Fruit fly (Drosophila melanogaster) whole organism, adult: ENCODE measurements around the gene Mlp84B.

Experiments used
- CG11617 ChIP-seq: fragments of 200-800 bp; sonication (Bioruptor generic); optimal IDR thresholded peaks from 2 replicates; lab custom pipeline; 2017; ENCODE audit warnings: mild to moderate bottlenecking, missing biosample characterization, missing genetic modification reagents, missing genetic modification characterization
- CG12768 ChIP-seq: fragments of 200-800 bp; sonication (Bioruptor generic); optimal IDR thresholded peaks from 2 replicates; lab custom pipeline; 2017; ENCODE audit warnings: missing biosample characterization, missing genetic modification characterization, mild to moderate bottlenecking, moderate library complexity, missing genetic modification reagents
- CG14711 ChIP-seq: fragments of 200-800 bp; sonication (Bioruptor generic); optimal IDR thresholded peaks from 2 replicates; lab custom pipeline; 2018; ENCODE audit warnings: missing biosample characterization, mild to moderate bottlenecking, missing genetic modification characterization, moderate library complexity
- CG1620 ChIP-seq: fragments of 200-800 bp; sonication (Bioruptor generic); optimal IDR thresholded peaks from 2 replicates; lab custom pipeline; 2016; ENCODE audit warnings: missing biosample characterization, missing genetic modification characterization
- CG33017 ChIP-seq: fragments of 200-800 bp; sonication (Bioruptor generic); optimal IDR thresholded peaks from 2 replicates; lab custom pipeline; 2018; ENCODE audit warnings: missing biosample characterization, mild to moderate bottlenecking, missing genetic modification characterization, moderate library complexity
- CG5204 ChIP-seq: fragments of 200-800 bp; sonication (Bioruptor generic); optimal IDR thresholded peaks from 2 replicates; lab custom pipeline; 2016; ENCODE audit warnings: missing biosample characterization, missing genetic modification characterization
- CG7045 ChIP-seq: fragments of 200-800 bp; sonication (Bioruptor generic); optimal IDR thresholded peaks from 2 replicates; lab custom pipeline; 2017; ENCODE audit warnings: missing biosample characterization, mild to moderate bottlenecking, missing genetic modification characterization
- CG7101 ChIP-seq: fragments of 200-800 bp; sonication (Bioruptor generic); optimal IDR thresholded peaks from 2 replicates; lab custom pipeline; 2018; ENCODE audit warnings: missing biosample characterization, mild to moderate bottlenecking, missing genetic modification characterization, moderate library complexity
- Clk ChIP-seq: fragments of 200-800 bp; sonication (Bioruptor generic); optimal IDR thresholded peaks from 2 replicates; lab custom pipeline; 2017; ENCODE audit warnings: missing biosample characterization, missing genetic modification characterization
- Crg-1 ChIP-seq: fragments of 200-800 bp; sonication (Bioruptor generic); optimal IDR thresholded peaks from 2 replicates; lab custom pipeline; 2016; ENCODE audit warnings: missing biosample characterization, missing genetic modification characterization
- Hr96 ChIP-seq: fragments of 200-800 bp; sonication (Bioruptor generic); optimal IDR thresholded peaks from 2 replicates; lab custom pipeline; 2016; ENCODE audit warnings: missing biosample characterization, missing genetic modification characterization
- Mnt ChIP-seq: fragments of 200-800 bp; sonication (Bioruptor generic); optimal IDR thresholded peaks from 2 replicates; lab custom pipeline; 2016; ENCODE audit warnings: missing biosample characterization, mild to moderate bottlenecking, missing genetic modification characterization
- bab1 ChIP-seq: fragments of 200-800 bp; sonication (Bioruptor generic); optimal IDR thresholded peaks from 3 replicates; lab custom pipeline; 2019; ENCODE audit warnings: missing biosample characterization, mild to moderate bottlenecking, missing genetic modification characterization, moderate library complexity
- cic ChIP-seq: fragments of 200-800 bp; sonication (Bioruptor generic); optimal IDR thresholded peaks from 2 replicates; lab custom pipeline; 2017; ENCODE audit warnings: missing biosample characterization, mild to moderate bottlenecking, missing genetic modification characterization, moderate library complexity
- cnc ChIP-seq, 2 experiments: fragments of >200 bp; optimal IDR thresholded peaks; 2 replicates each; lab custom pipeline; 2017
- kay ChIP-seq: fragments of 200-800 bp; sonication (Bioruptor generic); peaks from one replicate; lab custom pipeline; 2016; ENCODE audit warnings: missing biosample characterization, missing genetic modification characterization, borderline replicate concordance
- ovo ChIP-seq: fragments of 200-800 bp; sonication (Bioruptor generic); optimal IDR thresholded peaks from 2 replicates; lab custom pipeline; 2016; ENCODE audit warnings: missing biosample characterization, missing genetic modification characterization
- pad ChIP-seq: fragments of 200-800 bp; sonication (Bioruptor generic); optimal IDR thresholded peaks from 3 replicates; lab custom pipeline; 2017; ENCODE audit warnings: missing biosample characterization, missing genetic modification characterization, mild to moderate bottlenecking, moderate library complexity, missing genetic modification reagents
- tj ChIP-seq: fragments of 200-800 bp; sonication (Bioruptor generic); optimal IDR thresholded peaks from 3 replicates; lab custom pipeline; 2017; ENCODE audit warnings: missing biosample characterization, mild to moderate bottlenecking, missing genetic modification characterization, moderate library complexity
- toe ChIP-seq: fragments of 200-800 bp; sonication (Bioruptor generic); optimal IDR thresholded peaks from 2 replicates; lab custom pipeline; 2016; ENCODE audit warnings: missing biosample characterization, missing genetic modification characterization

Gene Mlp84B

DNA sequence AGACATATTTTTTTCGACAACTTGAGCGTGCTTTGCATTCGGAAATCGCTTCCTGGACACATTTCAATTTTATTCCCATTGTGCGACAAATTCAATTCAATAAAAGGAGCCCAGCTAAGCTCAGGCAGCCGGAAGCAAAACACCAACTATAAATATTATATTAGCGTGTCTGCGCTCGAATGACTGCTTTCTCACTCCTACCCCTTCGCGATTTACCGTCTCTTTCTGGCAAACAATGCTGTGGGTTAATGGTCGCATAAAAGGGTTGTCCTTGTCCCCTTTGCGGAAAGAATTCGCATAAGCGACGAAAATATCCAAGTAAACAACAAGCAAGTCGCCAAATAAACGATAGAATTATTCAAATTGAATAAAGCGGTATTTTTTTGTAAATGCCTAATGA lies 13.2 kb downstream of the Mlp84B start:
- TF ChIP-seq bab1 (GFP tag; lab: Kevin White, UChicago) (no peak), ovo (no peak), Mnt (GFP tag; lab: Kevin White, UChicago) (no peak), CG7101 (tag; lab: Kevin White, UChicago) (no peak), CG1620 (GFP tag; lab: Kevin White, UChicago) (no peak), CG7045 (GFP tag; lab: Kevin White, UChicago) (no peak), Crg-1 (no peak), pad (no peak), CG33017 (tag; lab: Kevin White, UChicago) (no peak), toe (no peak), cic (GFP tag; lab: Kevin White, UChicago) (no peak), CG12768 (GFP tag; lab: Kevin White, UChicago) (no peak)

DNA sequence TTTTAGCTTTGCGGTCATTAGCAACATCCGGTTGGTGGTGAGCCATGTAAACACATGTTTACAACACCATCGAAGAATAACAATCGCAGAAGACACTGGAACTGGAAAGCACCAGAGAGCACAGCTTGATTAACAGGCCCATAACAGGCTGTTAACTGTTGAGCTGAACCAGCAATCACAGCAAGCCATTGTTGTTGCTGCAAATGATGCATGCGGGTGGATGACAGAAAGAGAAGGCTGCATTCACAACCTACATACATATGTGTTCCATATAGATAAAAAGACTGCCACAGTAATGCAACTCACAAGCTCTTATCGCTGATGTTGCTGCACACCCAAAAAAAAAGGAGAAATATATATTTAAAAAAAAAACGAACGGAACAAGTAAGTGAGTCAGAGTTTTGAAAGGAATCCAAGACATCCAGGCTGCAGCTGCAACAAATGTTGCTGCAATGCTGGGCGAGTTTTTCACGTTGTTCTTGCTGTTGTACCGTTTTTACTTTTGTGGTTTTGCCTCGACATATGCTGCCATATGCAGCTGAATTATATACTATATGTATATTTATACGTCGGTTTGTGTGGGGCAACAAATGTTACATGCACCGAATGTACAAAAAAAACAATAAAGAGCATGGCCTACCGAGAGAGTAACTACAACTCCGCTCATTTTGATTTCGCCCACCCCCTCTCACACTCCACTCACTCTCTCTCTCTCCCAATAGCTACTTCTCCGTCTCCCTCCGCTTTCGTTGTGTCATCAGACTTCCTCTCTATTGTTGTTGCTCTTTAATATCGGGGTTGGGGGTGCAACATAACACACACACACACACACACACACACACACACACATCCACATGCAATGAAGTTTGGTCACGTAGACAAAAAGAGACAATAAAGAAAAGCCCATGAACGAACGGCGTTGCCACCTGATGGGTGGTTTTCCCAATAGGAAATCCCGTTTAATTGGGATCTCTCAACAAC lies 14.4 kb downstream of the Mlp84B start:
- peak; percentile 29 for TF ChIP-seq tj (GFP tag; lab: Kevin White, UChicago)
- TF ChIP-seq CG7045 (GFP tag; lab: Kevin White, UChicago): no peak

DNA sequence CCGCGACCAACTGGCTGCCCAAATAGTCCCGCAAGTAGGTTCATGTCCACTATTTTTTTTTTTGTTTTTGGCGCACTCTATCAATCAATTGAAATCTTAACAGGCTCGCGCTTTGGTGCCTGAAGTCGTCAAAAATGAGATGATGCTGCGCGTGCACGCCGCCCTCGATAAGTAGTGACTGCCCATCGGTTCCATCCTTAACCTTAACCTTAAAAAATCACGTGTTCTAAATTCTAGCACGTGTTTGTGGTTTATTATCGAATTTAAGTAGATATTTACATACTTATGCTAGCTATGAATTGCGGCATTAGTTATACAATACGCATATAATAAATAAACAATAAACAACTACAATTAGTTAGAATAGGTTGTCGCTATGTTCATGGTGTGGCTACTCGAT lies 23.2 kb downstream of the Mlp84B start:
- TF ChIP-seq CG11617 (GFP tag; lab: Kevin White, UChicago) (no peak), Mnt (GFP tag; lab: Kevin White, UChicago) (no peak), pad (no peak), CG7045 (GFP tag; lab: Kevin White, UChicago) (no peak), ovo (no peak), CG14711 (tag; lab: Kevin White, UChicago) (no peak), Crg-1 (no peak), CG7101 (tag; lab: Kevin White, UChicago) (no peak), bab1 (GFP tag; lab: Kevin White, UChicago) (no peak), kay (no peak), tj (GFP tag; lab: Kevin White, UChicago) (no peak), cnc (optimal IDR thresholded peaks at IDR 0.05; lab: Kevin White, UChicago) (no peak), Hr96 (no peak), CG33017 (tag; lab: Kevin White, UChicago) (no peak)

DNA sequence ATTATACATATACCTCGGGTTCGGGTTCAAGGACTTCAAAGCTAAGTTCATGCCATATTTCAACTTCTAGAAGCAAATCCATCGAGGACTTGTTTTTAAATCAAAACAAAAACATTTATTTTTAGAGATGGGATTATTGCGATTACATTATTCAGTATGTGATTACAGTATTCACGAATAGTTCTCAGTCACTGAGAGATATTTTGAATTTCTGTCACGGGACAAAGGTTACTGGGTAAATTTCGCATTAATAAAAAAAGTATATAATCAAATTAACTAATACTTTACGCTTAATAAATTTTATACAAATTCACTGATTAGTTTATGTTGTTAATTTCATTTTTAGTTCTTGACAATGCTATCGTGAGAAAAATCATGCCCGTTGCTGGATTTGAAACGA lies 23.9 kb downstream of the Mlp84B start:
- TF ChIP-seq CG7045 (GFP tag; lab: Kevin White, UChicago) (no peak), CG7101 (tag; lab: Kevin White, UChicago) (peak; percentile 32), Mnt (GFP tag; lab: Kevin White, UChicago) (no peak), CG12768 (GFP tag; lab: Kevin White, UChicago) (peak; percentile 12), CG5204 (GFP tag; lab: Kevin White, UChicago) (no peak), CG11617 (GFP tag; lab: Kevin White, UChicago) (peak; percentile 30), bab1 (GFP tag; lab: Kevin White, UChicago) (no peak), Clk (GFP tag; lab: Kevin White, UChicago) (no peak), CG33017 (tag; lab: Kevin White, UChicago) (no peak), CG14711 (tag; lab: Kevin White, UChicago) (peak; percentile 35)

DNA sequence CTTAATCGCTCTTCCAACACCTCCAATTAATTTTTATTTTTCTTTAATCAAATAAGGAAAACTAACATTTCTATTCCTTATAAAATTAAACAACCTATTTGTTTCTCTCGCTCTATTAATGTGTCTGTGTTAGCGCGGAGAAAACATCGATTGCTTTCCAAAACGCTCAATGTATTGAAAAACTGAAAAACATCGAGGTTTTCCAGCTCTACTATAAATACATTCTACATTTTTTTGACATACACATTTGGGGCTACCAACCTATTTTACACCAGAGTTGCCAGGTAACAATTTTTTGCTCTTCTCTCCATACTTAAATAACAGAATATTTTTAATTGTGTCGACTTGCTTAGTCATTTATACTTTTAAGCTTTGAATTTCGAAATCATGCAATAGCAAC lies 25.6 kb downstream of the Mlp84B start:
- TF ChIP-seq CG14711 (tag; lab: Kevin White, UChicago) (peak; percentile 80), kay (peak; percentile 71), cic (GFP tag; lab: Kevin White, UChicago) (no peak), pad (no peak)

DNA sequence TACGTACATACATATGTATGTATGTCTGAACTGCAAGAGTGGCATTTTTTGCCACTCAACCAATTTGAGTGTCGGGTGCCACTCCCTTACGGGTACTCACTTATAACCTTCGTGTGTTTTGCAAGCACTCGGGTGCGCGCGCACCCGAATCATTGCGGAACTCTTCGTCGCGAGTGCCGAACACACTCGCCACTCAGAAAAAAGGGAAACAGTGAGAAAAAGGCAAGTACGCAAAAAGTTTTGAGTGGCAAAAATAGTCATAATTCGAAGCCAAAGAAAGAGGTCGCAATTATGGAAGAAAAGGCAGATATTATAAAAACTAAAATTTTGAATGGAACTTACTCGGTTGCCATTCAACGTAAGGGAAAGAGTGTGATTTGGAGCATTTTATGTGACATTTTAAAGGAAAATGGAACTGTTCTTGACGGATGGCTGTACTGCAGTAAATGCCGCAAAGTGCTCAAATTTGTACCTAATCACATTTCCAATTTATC lies 27.1 kb downstream of the Mlp84B start:
- TF ChIP-seq Mnt (GFP tag; lab: Kevin White, UChicago): peak; percentile 20
- TF ChIP-seq tj (GFP tag; lab: Kevin White, UChicago): peak; percentile 97
- no peak for TF ChIP-seq Crg-1
- peak; percentile 21 for TF ChIP-seq cic (GFP tag; lab: Kevin White, UChicago)

DNA sequence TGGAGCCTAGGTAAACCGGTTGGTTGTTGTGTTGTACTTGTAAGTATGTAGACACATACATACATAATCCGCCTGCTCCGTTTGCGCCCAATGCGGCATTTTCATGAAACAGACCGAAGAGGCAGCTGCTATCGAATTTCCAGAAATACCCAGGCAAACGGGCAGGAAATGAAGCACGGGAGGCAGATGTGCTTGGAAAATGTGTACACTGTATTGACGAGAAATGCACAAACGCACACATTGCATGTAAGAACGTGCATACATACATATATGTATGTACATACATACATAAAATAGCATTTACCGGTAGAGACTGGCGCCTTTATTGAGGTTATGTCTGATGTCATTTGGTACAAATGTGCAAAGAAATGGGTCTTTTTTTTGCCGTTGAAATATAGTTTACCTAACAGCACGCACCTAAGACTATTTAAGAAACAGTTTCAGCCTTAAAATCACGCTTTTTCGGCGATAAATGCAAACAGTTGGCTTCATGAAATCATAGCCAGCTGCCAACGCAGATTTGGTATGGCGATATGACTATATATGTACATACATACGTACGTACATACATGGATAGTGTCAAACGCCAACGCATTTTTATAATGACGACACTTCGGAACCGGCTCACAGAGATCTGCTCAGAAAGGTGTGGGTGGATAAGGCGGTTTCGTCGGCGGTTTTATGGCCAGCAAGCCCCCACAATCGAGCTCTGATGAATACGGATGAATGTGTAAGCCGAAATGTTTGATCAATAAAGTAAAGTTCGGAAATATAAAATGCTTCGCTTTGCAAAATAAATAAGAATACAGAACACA lies 27.8 kb downstream of the Mlp84B start:
- TF ChIP-seq CG5204 (GFP tag; lab: Kevin White, UChicago): no peak
- TF ChIP-seq kay: peak; percentile 92
